Worm (Caenorhabditis elegans): ENCODE measurements around the gene str-35.

str-35 gene

DNA sequence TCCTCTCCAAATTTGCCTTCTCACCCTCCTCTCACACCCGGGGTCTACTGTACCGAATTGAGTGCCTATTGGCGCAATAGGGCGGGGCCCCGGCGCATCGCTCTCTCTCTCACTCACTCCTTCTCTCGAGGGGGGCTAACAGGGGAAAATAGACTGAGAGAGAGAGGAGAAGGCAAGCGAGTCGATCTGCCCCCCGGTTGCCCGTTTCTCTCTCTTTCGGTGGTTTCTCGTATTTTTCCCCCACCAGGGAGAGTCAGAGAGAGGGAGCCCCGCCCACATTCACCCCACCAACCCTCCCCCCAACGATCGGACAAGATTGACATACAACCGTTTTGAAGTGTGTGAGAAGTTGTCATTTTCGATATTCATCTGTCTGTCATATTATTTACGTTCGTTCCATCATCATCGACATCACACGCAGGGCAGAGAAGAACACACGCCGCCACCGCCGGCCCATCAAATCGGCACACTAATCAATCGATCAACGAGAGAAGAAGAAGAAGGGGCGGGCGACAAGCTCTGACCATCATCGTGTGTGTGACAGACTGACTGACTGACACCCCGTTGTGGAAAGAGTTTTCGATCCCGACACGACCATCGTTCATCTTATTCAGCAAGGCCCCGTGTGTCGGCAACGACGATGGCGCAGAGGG, 24.6 kb downstream of the str-35 start (continued):
- TF ChIP-seq fkh-4 (tag; optimal IDR thresholded peaks at IDR 0.05; ENCODE audit: borderline replicate concordance) (no peak), nhr-19 (GFP tag; conservative IDR thresholded peaks at IDR 0.05) (peak; percentile 15; the same call in 1 of the 2 replicates), nhr-237 (tag; optimal IDR thresholded peaks at IDR 0.05) (no peak), nhr-85 (tag) (peak; percentile 82), tlp-1 (tag; optimal IDR thresholded peaks at IDR 0.05) (no peak), nhr-76 (tag; optimal IDR thresholded peaks at IDR 0.05) (no peak), jun-1 (tag; optimal IDR thresholded peaks at IDR 0.05) (no peak), snpc-4 (tag; optimal IDR thresholded peaks at IDR 0.05) (no peak), efl-1 (optimal IDR thresholded peaks at IDR 0.05) (peak in 1 of 2 experiments; percentile 6), efl-1 (GFP tag; optimal IDR thresholded peaks at IDR 0.05 in 1 of 2) (peak in 1 of 2 experiments; percentile 7), unc-86 (tag; optimal IDR thresholded peaks at IDR 0.05) (peak; percentile 34), nhr-47 (tag; optimal IDR thresholded peaks at IDR 0.05) (peak; percentile 39), nhr-90 (tag; optimal IDR thresholded peaks at IDR 0.05; ENCODE audit: poor library complexity) (no peak), ztf-4 (tag; optimal IDR thresholded peaks at IDR 0.05) (no peak), nhr-71 (tag; optimal IDR thresholded peaks at IDR 0.05) (peak; percentile 55), swsn-7 (tag; optimal IDR thresholded peaks at IDR 0.05) (peak; percentile 33), dpl-1 (GFP tag; optimal IDR thresholded peaks at IDR 0.05) (no peak), mep-1 (tag; optimal IDR thresholded peaks at IDR 0.05) (peak; percentile 12), C34B4.2 (tag; optimal IDR thresholded peaks at IDR 0.05) (no peak), blmp-1 (tag; optimal IDR thresholded peaks at IDR 0.05) (peak; percentile 72), nhr-20 (tag; optimal IDR thresholded peaks at IDR 0.05) (peak; percentile 6), elt-3 (tag; optimal IDR thresholded peaks at IDR 0.05) (peak in 2 of 6 experiments; percentile 1 to 22), rnt-1 (tag; optimal IDR thresholded peaks at IDR 0.05) (peak; percentile 54), tbx-2 (tag; optimal IDR thresholded peaks at IDR 0.05) (peak; percentile 41), ceh-82 (tag; optimal IDR thresholded peaks at IDR 0.05) (peak in 2 of 3 experiments; percentile 2 to 48), mef-2 (tag; optimal IDR thresholded peaks at IDR 0.05) (no peak), unc-30 (tag; optimal IDR thresholded peaks at IDR 0.05) (no peak), zag-1 (tag; optimal IDR thresholded peaks at IDR 0.05) (no peak), snu-23 (GFP tag; optimal IDR thresholded peaks at IDR 0.05) (peak; percentile 42), efl-3 (GFP tag; optimal IDR thresholded peaks at IDR 0.05) (no peak), pqm-1 (tag; optimal IDR thresholded peaks at IDR 0.05) (no peak), grh-1 (GFP tag; IDR thresholded peaks at IDR 0.05) (no peak), lin-39 (tag; optimal IDR thresholded peaks at IDR 0.05) (no peak)

DNA sequence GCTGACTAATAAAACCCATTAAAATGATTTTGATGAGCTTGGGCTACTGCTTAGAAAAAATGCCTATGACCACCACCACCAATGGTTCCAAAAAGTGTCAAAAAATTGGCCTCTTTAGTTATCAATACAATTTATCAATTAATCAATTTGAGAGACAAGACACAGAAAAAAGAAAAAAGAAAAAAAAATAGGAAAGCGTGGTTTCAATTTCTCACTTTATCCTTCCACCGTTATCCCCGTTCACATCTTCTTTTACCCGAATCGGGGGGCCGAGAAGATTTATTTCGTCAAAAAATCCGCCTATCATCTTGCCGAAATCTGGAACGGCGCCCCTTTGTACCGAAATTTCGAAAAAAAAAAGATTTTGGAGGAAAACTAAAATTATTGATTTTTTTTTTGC, 26.1 kb downstream of the str-35 start:
- no peak for TF ChIP-seq ceh-8 (GFP tag; optimal IDR thresholded peaks at IDR 0.05)
- no peak for TF ChIP-seq zag-1 (tag; optimal IDR thresholded peaks at IDR 0.05)
- TF ChIP-seq lin-13 (GFP tag; optimal IDR thresholded peaks at IDR 0.05), result no peak
- TF ChIP-seq pqm-1 (tag; optimal IDR thresholded peaks at IDR 0.05), result no peak
- TF ChIP-seq blmp-1 (tag; optimal IDR thresholded peaks at IDR 0.05), result peak; percentile 63
- TF ChIP-seq tlp-1 (tag; optimal IDR thresholded peaks at IDR 0.05), result no peak
- TF ChIP-seq zip-4 (GFP tag; optimal IDR thresholded peaks at IDR 0.05), result no peak
- TF ChIP-seq nhr-85 (tag), result no peak

DNA sequence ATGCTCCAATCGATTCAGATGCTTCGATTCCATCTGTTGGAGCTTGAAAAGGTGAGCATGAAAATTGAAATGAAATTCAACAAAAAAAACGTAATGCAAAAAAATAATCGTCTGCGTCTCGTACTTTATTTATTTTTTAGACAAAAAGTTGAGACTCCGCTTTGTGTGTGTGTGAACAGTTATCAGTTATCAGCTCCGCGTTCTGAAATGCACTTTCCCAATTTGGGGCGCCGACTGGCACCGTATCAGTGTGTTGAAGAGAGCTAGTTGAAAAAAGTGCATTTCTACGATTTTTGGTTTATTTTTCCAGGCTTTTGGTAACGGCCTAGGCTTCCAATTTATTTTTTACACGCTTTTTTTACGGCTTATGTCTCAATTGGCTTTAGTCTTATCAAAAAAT, 27.3 kb downstream of the str-35 start:
- TF ChIP-seq sup-37 (GFP tag; optimal IDR thresholded peaks at IDR 0.05), result peak; percentile 20
- no peak for TF ChIP-seq blmp-1 (tag; optimal IDR thresholded peaks at IDR 0.05)

DNA sequence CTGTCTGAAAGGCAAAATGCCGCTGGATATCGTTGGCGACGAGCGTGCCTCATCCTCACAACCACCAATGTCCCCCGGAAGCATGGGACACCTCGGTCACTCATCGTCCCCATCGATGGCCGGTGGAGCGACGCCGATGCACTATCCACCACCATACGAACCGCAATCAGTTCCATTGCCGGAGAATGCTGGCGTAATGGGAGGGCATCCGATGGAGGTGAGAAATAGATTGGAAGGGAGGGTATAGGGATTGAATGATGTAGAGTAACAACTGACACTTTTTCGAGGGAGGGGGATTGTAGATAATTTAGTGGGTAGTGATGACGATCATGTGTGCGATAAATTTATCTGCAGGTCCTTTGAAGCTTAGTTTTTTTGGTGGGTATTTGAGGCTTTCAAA, 28.0 kb downstream of the str-35 start:
- TF ChIP-seq nhr-71 (tag; optimal IDR thresholded peaks at IDR 0.05) (peak; percentile 8), rnt-1 (tag; optimal IDR thresholded peaks at IDR 0.05) (peak; percentile 64), efl-1 (optimal IDR thresholded peaks at IDR 0.05) (no peak), efl-1 (GFP tag; optimal IDR thresholded peaks at IDR 0.05 in 1 of 2) (peak in 1 of 2 experiments; percentile 56), C34B4.2 (tag; optimal IDR thresholded peaks at IDR 0.05) (no peak), tlp-1 (tag; optimal IDR thresholded peaks at IDR 0.05) (no peak), lin-14 (GFP tag; optimal IDR thresholded peaks at IDR 0.05) (peak; percentile 46), lsy-2 (tag; optimal IDR thresholded peaks at IDR 0.05) (peak in 1 of 2 experiments; percentile 47), ztf-11 (tag; optimal IDR thresholded peaks at IDR 0.05) (peak in 1 of 2 experiments; percentile 40), nhr-85 (tag) (peak; percentile 65), swsn-7 (tag; optimal IDR thresholded peaks at IDR 0.05) (no peak)
